Fruit fly (Drosophila melanogaster): ENCODE data around the gene Rbp9.

Rbp9 gene

DNA sequence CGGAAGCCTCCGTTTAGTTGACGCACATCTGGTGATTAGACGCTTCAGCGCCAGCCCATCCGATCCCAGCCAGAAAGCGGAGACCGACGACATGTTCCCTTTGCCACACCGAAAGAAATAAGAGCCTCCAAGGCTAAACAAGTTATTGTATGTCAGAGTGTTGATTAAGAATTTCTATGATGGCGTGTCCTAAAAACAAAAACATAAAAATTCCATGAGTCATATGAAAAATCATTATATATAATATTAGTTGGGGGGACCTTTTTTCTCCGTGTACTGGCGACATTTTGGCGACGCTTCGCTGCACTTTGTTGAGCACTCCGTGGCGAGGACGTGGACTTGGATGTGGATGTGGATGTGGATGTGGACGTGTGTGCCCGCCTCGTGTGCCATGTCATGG, 58.2 kb downstream of the Rbp9 start (continued):
- TF ChIP-seq nerfin-1 (tag; optimal IDR thresholded peaks at IDR 0.05) (no peak), Doc2 (GFP tag; IDR thresholded peaks at IDR 0.05) (no peak), bbx (GFP tag; IDR thresholded peaks at IDR 0.05; ENCODE audit: partially characterized antibody) (no peak), CG17829 (tag; optimal IDR thresholded peaks at IDR 0.05) (peak; percentile 53), CG1832 (GFP tag; optimal IDR thresholded peaks at IDR 0.05) (no peak), pho (GFP tag; optimal IDR thresholded peaks at IDR 0.05) (no peak), p53 (GFP tag; optimal IDR thresholded peaks at IDR 0.05) (no peak), sens-2 (GFP tag; IDR thresholded peaks at IDR 0.05) (no peak), CG2712 (tag; optimal IDR thresholded peaks at IDR 0.05) (peak; percentile 53), fd96Cb (tag; optimal IDR thresholded peaks at IDR 0.05) (peak; percentile 32), grau (tag; optimal IDR thresholded peaks at IDR 0.05) (no peak), tna (GFP tag; IDR thresholded peaks at IDR 0.05; ENCODE audit: partially characterized antibody) (no peak), CG9727 (GFP tag; optimal IDR thresholded peaks at IDR 0.05) (peak; percentile 35), CG12942 (GFP tag; optimal IDR thresholded peaks at IDR 0.05) (no peak), Tbp (GFP tag; optimal IDR thresholded peaks at IDR 0.05) (no peak), CG3726 (GFP tag; IDR thresholded peaks at IDR 0.05) (no peak), sug (tag; optimal IDR thresholded peaks at IDR 0.05) (no peak), CG5953 (GFP tag; IDR thresholded peaks at IDR 0.05) (no peak), chn (GFP tag; optimal IDR thresholded peaks at IDR 0.05) (no peak), CG10267 (tag; optimal IDR thresholded peaks at IDR 0.05) (peak; percentile 13), CG9932 (GFP tag; IDR thresholded peaks at IDR 0.05) (no peak), sob (GFP tag; IDR thresholded peaks at IDR 0.05) (peak; percentile 35; the same call in 1 of the 2 replicates), gcm2 (GFP tag; optimal IDR thresholded peaks at IDR 0.05) (no peak), bowl (GFP tag; IDR thresholded peaks at IDR 0.05) (no peak), CG31441 (GFP tag; IDR thresholded peaks at IDR 0.05) (peak; percentile 45), B-H1 (GFP tag; IDR thresholded peaks at IDR 0.05) (no peak), Scr (GFP tag; IDR thresholded peaks at IDR 0.05; ENCODE audit: partially characterized antibody) (no peak), CG13424 (tag; optimal IDR thresholded peaks at IDR 0.05) (peak; percentile 28), CG11247 (GFP tag; IDR thresholded peaks at IDR 0.05) (no peak), MESR4 (GFP tag; optimal IDR thresholded peaks at IDR 0.05) (no peak), CG18262 (tag; optimal IDR thresholded peaks at IDR 0.05) (peak; percentile 42), maf-S (GFP tag; optimal IDR thresholded peaks at IDR 0.05) (no peak), sqz (GFP tag; optimal IDR thresholded peaks at IDR 0.05) (no peak), CG17361 (GFP tag; IDR thresholded peaks at IDR 0.05) (0 out of 3 replicates have a peak, but pooled peaks have one; percentile 36), exex (tag; optimal IDR thresholded peaks at IDR 0.05) (no peak), CG14965 (GFP tag; optimal IDR thresholded peaks at IDR 0.05; ENCODE audit: borderline replicate concordance) (no peak), Gsc (GFP tag; IDR thresholded peaks at IDR 0.05) (no peak), CG14014 (GFP tag; IDR thresholded peaks at IDR 0.05) (0 out of 2 replicates have a peak, but pooled peaks have one; percentile 10), NC2β (GFP tag; optimal IDR thresholded peaks at IDR 0.05) (no peak), CG13775 (GFP tag; optimal IDR thresholded peaks at IDR 0.05) (no peak), knrl (GFP tag; IDR thresholded peaks at IDR 0.05; ENCODE audit: partially characterized antibody) (no peak), CG1233 (GFP tag; optimal IDR thresholded peaks at IDR 0.05) (no peak), CG3163 (GFP tag; optimal IDR thresholded peaks at IDR 0.05) (no peak), Xbp1 (GFP tag; optimal IDR thresholded peaks at IDR 0.05) (peak; percentile 42), Deaf1 (tag; optimal IDR thresholded peaks at IDR 0.05) (no peak), Fer1 (GFP tag; optimal IDR thresholded peaks at IDR 0.05) (no peak), D (optimal IDR thresholded peaks at IDR 0.05) (no peak), D (GFP tag; optimal IDR thresholded peaks at IDR 0.05) (peak; percentile 9), stwl (tag; optimal IDR thresholded peaks at IDR 0.05) (no peak), Neu2 (GFP tag; optimal IDR thresholded peaks at IDR 0.05; ENCODE audit: borderline replicate concordance) (no peak), ap (GFP tag; IDR thresholded peaks at IDR 0.05) (0 out of 2 replicates have a peak, but pooled peaks have one; percentile 33), sim (GFP tag; IDR thresholded peaks at IDR 0.05) (no peak)

Data from whole organism, embryonic.